Fruit fly (Drosophila melanogaster): Measurements from ENCODE around the gene CG14983.

CG14983 gene

DNA sequence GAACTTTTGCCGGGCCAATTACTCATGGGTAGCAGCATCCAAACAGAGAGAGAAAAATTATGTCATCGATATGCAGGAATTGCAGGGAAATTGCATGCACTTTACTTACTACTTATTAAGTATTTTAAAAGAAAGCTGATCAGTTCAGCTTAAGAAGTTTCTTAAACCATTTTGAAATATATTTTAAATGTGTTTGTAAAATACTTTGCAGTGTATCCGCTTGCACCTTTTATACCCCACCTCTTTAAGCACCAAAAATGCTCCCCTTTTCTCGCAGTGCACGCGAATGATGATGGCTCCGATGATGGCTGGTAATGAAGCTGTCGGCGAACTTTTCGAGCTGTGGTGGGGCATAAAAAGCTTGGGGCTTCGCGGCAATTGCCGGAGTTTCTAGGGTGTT is 3.4 kb upstream of the CG14983 start, which contains the start of gene CG14984 (continued):
- TF ChIP-seq CG32772 (GFP tag; IDR thresholded peaks at IDR 0.05) (peak; percentile 46; the same call in 1 of the 2 replicates), slbo (GFP tag; IDR thresholded peaks at IDR 0.05) (peak; percentile 77), CG15011 (GFP tag; optimal IDR thresholded peaks at IDR 0.05) (peak; percentile 44), mam (GFP tag; optimal IDR thresholded peaks at IDR 0.05) (peak; percentile 49), Ets65A (GFP tag) (peak; percentile 92), HHEX (GFP tag; optimal IDR thresholded peaks at IDR 0.05) (peak; percentile 62), CG3281 (GFP tag; optimal IDR thresholded peaks at IDR 0.05) (peak; percentile 78), CG17359 (tag; optimal IDR thresholded peaks at IDR 0.05) (peak; percentile 29), CG13624 (GFP tag; optimal IDR thresholded peaks at IDR 0.05) (peak; percentile 14), org-1 (GFP tag; optimal IDR thresholded peaks at IDR 0.05) (peak; percentile 4), CG10543 (GFP tag; optimal IDR thresholded peaks at IDR 0.05) (no peak), gce (GFP tag; IDR thresholded peaks at IDR 0.05) (no peak), CG31224 (GFP tag; IDR thresholded peaks at IDR 0.05) (peak; percentile 59), CG11247 (GFP tag; IDR thresholded peaks at IDR 0.05) (0 out of 2 replicates have a peak, but pooled peaks have one; percentile 23), Hmr (GFP tag; optimal IDR thresholded peaks at IDR 0.05) (peak; percentile 20), PHDP (tag; optimal IDR thresholded peaks at IDR 0.05) (peak; percentile 31), Sox102F (GFP tag; optimal IDR thresholded peaks at IDR 0.05) (peak; percentile 12), Hey (tag; optimal IDR thresholded peaks at IDR 0.05) (no peak), CG5245 (GFP tag; optimal IDR thresholded peaks at IDR 0.05) (no peak), CG4424 (GFP tag; optimal IDR thresholded peaks at IDR 0.05) (peak; percentile 29), CG7372 (GFP tag; IDR thresholded peaks at IDR 0.05) (peak; percentile 51; the same call in 1 of the 2 replicates), fd96Cb (tag; optimal IDR thresholded peaks at IDR 0.05) (peak; percentile 16), Antp (GFP tag; optimal IDR thresholded peaks at IDR 0.05) (peak; percentile 0), ci (GFP tag; IDR thresholded peaks at IDR 0.05) (0 out of 3 replicates have a peak, but pooled peaks have one; percentile 35), CG12659 (GFP tag; optimal IDR thresholded peaks at IDR 0.05) (no peak), zfh2 (GFP tag; optimal IDR thresholded peaks at IDR 0.05) (peak; percentile 54), CG18764 (GFP tag; optimal IDR thresholded peaks at IDR 0.05) (peak; percentile 14), CG10147 (GFP tag; optimal IDR thresholded peaks at IDR 0.05) (peak; percentile 75), br (optimal IDR thresholded peaks at IDR 0.05) (no peak), grau (tag; optimal IDR thresholded peaks at IDR 0.05) (peak; percentile 39), Dad (GFP tag; optimal IDR thresholded peaks at IDR 0.05) (peak; percentile 45), gsb (GFP tag; IDR thresholded peaks at IDR 0.05) (peak; percentile 43; the same call in 1 of the 2 replicates), Xrp1 (GFP tag; IDR thresholded peaks at IDR 0.05) (peak; percentile 34; the same call in 1 of the 2 replicates), nom (GFP tag; optimal IDR thresholded peaks at IDR 0.05) (peak; percentile 71), Xbp1 (GFP tag; optimal IDR thresholded peaks at IDR 0.05) (peak; percentile 20), vfl (GFP tag; optimal IDR thresholded peaks at IDR 0.05) (no peak), CoRest (tag; optimal IDR thresholded peaks at IDR 0.05) (peak; percentile 20), CG9727 (GFP tag; optimal IDR thresholded peaks at IDR 0.05) (peak; percentile 13), CG18476 (GFP tag; optimal IDR thresholded peaks at IDR 0.05) (peak; percentile 29), HLH54F (GFP tag; optimal IDR thresholded peaks at IDR 0.05) (peak; percentile 19), caup (GFP tag; optimal IDR thresholded peaks at IDR 0.05; ENCODE audit: severe bottlenecking) (peak; percentile 57), cas (GFP tag; IDR thresholded peaks at IDR 0.05) (0 out of 2 replicates have a peak, but pooled peaks have one; percentile 27), run (tag; optimal IDR thresholded peaks at IDR 0.05) (no peak), tin (GFP tag; optimal IDR thresholded peaks at IDR 0.05) (peak; percentile 33), pnt (GFP tag; optimal IDR thresholded peaks at IDR 0.05) (peak; percentile 29), CG13287 (GFP tag; IDR thresholded peaks at IDR 0.05; ENCODE audit: partially characterized antibody) (no peak), Bteb2 (GFP tag; optimal IDR thresholded peaks at IDR 0.05) (peak; percentile 20), CG13894 (tag; optimal IDR thresholded peaks at IDR 0.05) (peak; percentile 3), CG3847 (GFP tag; IDR thresholded peaks at IDR 0.05) (peak; percentile 45; the same call in 1 of the 2 replicates), CG9817 (tag; optimal IDR thresholded peaks at IDR 0.05) (peak; percentile 19), Deaf1 (tag; optimal IDR thresholded peaks at IDR 0.05) (peak; percentile 24)
